Fruit fly (Drosophila melanogaster): Measurements from ENCODE around the gene CG15643.

dm6 chrX:15591721-15592491, 20.0 kb upstream of the CG15643 start:
- TF ChIP-seq Ets98B (GFP tag; IDR thresholded peaks at IDR 0.05) (no peak), CG4496 (GFP tag; IDR thresholded peaks at IDR 0.05) (0 out of 3 replicates have a peak, but pooled peaks have one; percentile 42), CG32121 (GFP tag; IDR thresholded peaks at IDR 0.05) (no peak), CG12605 (GFP tag; IDR thresholded peaks at IDR 0.05) (no peak)

Data from whole organism, pupa.